Worm (Caenorhabditis elegans) whole organism, late embryonic: ENCODE data around the gene dgat-2.

Experiments
- ceh-14 ChIP-seq: sonication (generic microtip); optimal IDR thresholded peaks from 2 replicates; lab custom pipeline; 2016; ENCODE audit warnings: missing genotype, missing genetic modification characterization, missing compliant biosample characterization
- nfya-1 ChIP-seq: sonication (generic microtip); optimal IDR thresholded peaks from 2 replicates; lab custom pipeline; 2017; ENCODE audit warnings: missing genetic modification characterization, mild to moderate bottlenecking, missing compliant biosample characterization, antibody characterized with exemption, moderate library complexity
- nhr-11 ChIP-seq: fragments of 150-350 bp; optimal IDR thresholded peaks from 2 replicates; lab custom pipeline; 2014; ENCODE audit warnings: missing biosample characterization, missing genetic modification characterization
- pha-4 ChIP-seq: fragments of 150-350 bp; optimal IDR thresholded peaks from 2 replicates; lab custom pipeline; 2018; ENCODE audit warnings: missing biosample characterization, missing genetic modification reagents, missing genetic modification characterization
- pqm-1 ChIP-seq: sonication (generic microtip); optimal IDR thresholded peaks from 2 replicates; lab custom pipeline; 2016; ENCODE audit warnings: missing genetic modification characterization, missing compliant biosample characterization
- tbx-2 ChIP-seq: sonication (generic microtip); optimal IDR thresholded peaks from 2 replicates; lab custom pipeline; 2016; ENCODE audit warnings: missing genetic modification characterization, missing compliant biosample characterization

DNA sequence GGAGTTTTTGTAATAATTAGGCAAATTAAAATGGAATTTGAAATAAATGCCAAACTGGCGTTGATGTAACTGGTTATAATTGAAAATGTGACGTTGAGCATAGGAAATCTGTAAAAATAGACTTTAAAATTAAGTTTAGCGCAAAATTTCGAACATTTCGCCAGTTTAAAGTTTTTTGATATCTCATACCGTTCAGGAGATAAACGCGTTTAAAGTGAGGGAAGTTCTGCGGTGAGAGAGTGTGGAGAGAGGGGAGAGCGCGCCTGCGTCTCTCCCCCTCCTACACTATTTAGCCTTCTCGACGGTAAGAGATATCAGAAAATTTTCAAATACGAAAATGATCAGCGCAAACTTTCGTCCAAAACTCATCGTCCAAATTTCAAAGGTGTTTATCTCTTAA, 16.4 kb downstream of the dgat-2 start, which contains the start of gene str-92:
- TF ChIP-seq tbx-2 (no peak), nhr-11 (no peak), pha-4 (tag; lab: Kevin White, UChicago) (no peak), ceh-14 (tag; lab: Kevin White, UChicago) (no peak), pqm-1 (tag; lab: Kevin White, UChicago) (no peak), nfya-1 (no peak)
